Fruit fly (Drosophila melanogaster) whole organism, embryonic: ENCODE results near the gene CG43618.
A peak's percentile ranks its signal among the peaks of the same experiment; 100 is the strongest.

Experiments
- CG1024 ChIP-seq: fragments of 200-800 bp; sonication (Bioruptor generic); IDR thresholded peaks from 2 replicates; pipeline ENCODE4 v1.3.6; 2022; ENCODE audit warnings: missing biosample characterization, missing genetic modification characterization
- CG10431 ChIP-seq: fragments of 200-800 bp; sonication (Bioruptor generic); optimal IDR thresholded peaks from 3 replicates; lab custom pipeline; 2018; ENCODE audit warnings: missing biosample characterization, mild to moderate bottlenecking, missing genetic modification characterization
- CG10543 ChIP-seq: fragments of 200-800 bp; sonication (Bioruptor generic); optimal IDR thresholded peaks from 3 replicates; lab custom pipeline; 2017; ENCODE audit warnings: missing biosample characterization, mild to moderate bottlenecking, missing genetic modification characterization, moderate library complexity
- CG11695 ChIP-seq: fragments of 200-800 bp; sonication (Bioruptor generic); IDR thresholded peaks from 3 replicates; pipeline ENCODE4 v1.3.6; 2022; ENCODE audit warnings: missing biosample characterization, missing genetic modification characterization
- CG13296 ChIP-seq: fragments of 200-800 bp; sonication (Bioruptor generic); optimal IDR thresholded peaks from 3 replicates; lab custom pipeline; 2018; ENCODE audit warnings: missing biosample characterization, mild to moderate bottlenecking, missing genetic modification characterization
- CG14014 ChIP-seq: fragments of 200-800 bp; sonication (Bioruptor generic); IDR thresholded peaks from 2 replicates; pipeline ENCODE4 v1.3.6; 2022; ENCODE audit warnings: missing biosample characterization, missing genetic modification characterization
- CG14441 ChIP-seq: fragments of 200-800 bp; sonication (Bioruptor generic); IDR thresholded peaks from 2 replicates; pipeline ENCODE4 v1.3.6; 2022; ENCODE audit warnings: missing biosample characterization, missing genetic modification characterization
- CG15073 ChIP-seq: fragments of 200-800 bp; sonication (Bioruptor generic); optimal IDR thresholded peaks from 2 replicates; lab custom pipeline; 2016; ENCODE audit warnings: missing biosample characterization, missing genetic modification characterization
- CG15696 ChIP-seq: fragments of 200-800 bp; sonication (Bioruptor generic); optimal IDR thresholded peaks from 2 replicates; lab custom pipeline; 2019; ENCODE audit warnings: missing biosample characterization, mild to moderate bottlenecking, missing genetic modification characterization, moderate library complexity
- CG17186 ChIP-seq: fragments of 200-800 bp; sonication (Bioruptor generic); optimal IDR thresholded peaks from 3 replicates; lab custom pipeline; 2017; ENCODE audit warnings: missing biosample characterization, missing genetic modification reagents, missing genetic modification characterization
- CG17612 ChIP-seq: fragments of 200-800 bp; sonication (Bioruptor generic); IDR thresholded peaks from 2 replicates; pipeline ENCODE4 v1.3.6; 2022; ENCODE audit warnings: missing biosample characterization, missing genetic modification characterization
- CG18011 ChIP-seq: fragments of 200-800 bp; sonication (Bioruptor generic); optimal IDR thresholded peaks from 2 replicates; lab custom pipeline; 2017; ENCODE audit warnings: missing biosample characterization, missing genetic modification characterization, mild to moderate bottlenecking, moderate library complexity, missing genotype
- CG30431 ChIP-seq: fragments of 200-800 bp; sonication (Bioruptor generic); optimal IDR thresholded peaks from 2 replicates; lab custom pipeline; 2017; ENCODE audit warnings: missing biosample characterization, missing genetic modification characterization
- CG31388 ChIP-seq: fragments of 200-800 bp; sonication (Bioruptor generic); optimal IDR thresholded peaks from 2 replicates; lab custom pipeline; 2016; ENCODE audit warnings: missing biosample characterization, missing genetic modification characterization
- CG4404 ChIP-seq: fragments of 200-800 bp; sonication (Bioruptor generic); IDR thresholded peaks from 2 replicates; pipeline ENCODE4 v1.3.6; 2022; ENCODE audit warnings: missing biosample characterization, missing genetic modification characterization
- CG4730 ChIP-seq: fragments of 200-800 bp; sonication (Bioruptor generic); IDR thresholded peaks from 2 replicates; pipeline ENCODE4 v1.3.6; 2022; ENCODE audit warnings: missing biosample characterization, missing genetic modification characterization
- CG6765 ChIP-seq: fragments of 200-800 bp; sonication (Bioruptor generic); optimal IDR thresholded peaks from 3 replicates; lab custom pipeline; 2017; ENCODE audit warnings: missing biosample characterization, mild to moderate bottlenecking, missing genetic modification characterization
- CG6791 ChIP-seq: fragments of 200-800 bp; sonication (Bioruptor generic); IDR thresholded peaks from 3 replicates; pipeline ENCODE4 v1.3.6; 2022; ENCODE audit warnings: missing biosample characterization, missing genetic modification characterization; ENCODE audit not compliant: partially characterized antibody
- CG8359 ChIP-seq: fragments of 200-800 bp; sonication (Bioruptor generic); optimal IDR thresholded peaks from 2 replicates; lab custom pipeline; 2017; ENCODE audit warnings: missing biosample characterization, mild to moderate bottlenecking, missing genetic modification characterization, borderline replicate concordance
- CG8388 ChIP-seq: fragments of 200-800 bp; sonication (Bioruptor generic); optimal IDR thresholded peaks from 2 replicates; lab custom pipeline; 2019; ENCODE audit warnings: missing biosample characterization, mild to moderate bottlenecking, missing genetic modification characterization, moderate library complexity
- Ets97D ChIP-seq: fragments of 200-800 bp; sonication (Bioruptor generic); optimal IDR thresholded peaks from 3 replicates; lab custom pipeline; 2016; ENCODE audit warnings: missing biosample characterization, missing genetic modification characterization
- Fer2 ChIP-seq: fragments of 200-800 bp; sonication (Bioruptor generic); optimal IDR thresholded peaks from 2 replicates; lab custom pipeline; 2018; ENCODE audit warnings: missing biosample characterization, mild to moderate bottlenecking, missing genetic modification characterization, moderate library complexity
- Gsc ChIP-seq: fragments of 200-800 bp; sonication (Bioruptor generic); IDR thresholded peaks from 2 replicates; pipeline ENCODE4 v1.3.6; 2022; ENCODE audit warnings: missing biosample characterization, missing genetic modification characterization
- HHEX ChIP-seq: fragments of 200-800 bp; sonication (Bioruptor generic); optimal IDR thresholded peaks from 3 replicates; lab custom pipeline; 2017; ENCODE audit warnings: missing biosample characterization, mild to moderate bottlenecking, missing genetic modification characterization, missing genetic modification reagents
- HLH4C ChIP-seq: fragments of 200-800 bp; sonication (Bioruptor generic); IDR thresholded peaks from 3 replicates; pipeline ENCODE4 v1.3.6; 2022; ENCODE audit warnings: missing biosample characterization, missing genetic modification characterization; ENCODE audit not compliant: partially characterized antibody
- Hr3 ChIP-seq: fragments of 200-800 bp; sonication (Bioruptor generic); optimal IDR thresholded peaks from 3 replicates; lab custom pipeline; 2016; ENCODE audit warnings: missing biosample characterization, missing genetic modification characterization
- Mes4 ChIP-seq: fragments of 200-800 bp; sonication (Bioruptor generic); optimal IDR thresholded peaks from 2 replicates; lab custom pipeline; 2016; ENCODE audit warnings: missing biosample characterization, missing genetic modification characterization
- NC2α ChIP-seq: fragments of 200-800 bp; sonication (Bioruptor generic); optimal IDR thresholded peaks from 2 replicates; lab custom pipeline; 2016; ENCODE audit warnings: missing biosample characterization, missing genetic modification characterization
- Ravus ChIP-seq: fragments of 200-800 bp; sonication (Bioruptor generic); IDR thresholded peaks from 2 replicates; pipeline ENCODE4 v1.3.6; 2022; ENCODE audit warnings: missing biosample characterization, missing genetic modification characterization
- Rfx ChIP-seq: fragments of 200-800 bp; sonication (Bioruptor generic); IDR thresholded peaks from 2 replicates; pipeline ENCODE4 v1.3.6; 2022; ENCODE audit warnings: missing biosample characterization, missing genetic modification characterization
- Sox100B ChIP-seq: fragments of 200-800 bp; sonication (Bioruptor generic); optimal IDR thresholded peaks from 3 replicates; lab custom pipeline; 2018; ENCODE audit warnings: missing biosample characterization, mild to moderate bottlenecking, missing genetic modification characterization
- Trl ChIP-seq, 3 experiments: fragments of >200 bp in 2 of 3; fragments of 200-800 bp in 1 of 3; sonication (Bioruptor generic) in 1 of 3; optimal IDR thresholded peaks; 2 replicates in 1 of 3; 3 replicates in 2 of 3; lab custom pipeline; 2016 to 2017; ENCODE audit warnings: missing biosample characterization in 1 of 3, missing genetic modification characterization in 1 of 3
- ap ChIP-seq: fragments of 200-800 bp; sonication (Bioruptor generic); IDR thresholded peaks from 2 replicates; pipeline ENCODE4 v1.3.6; 2022; ENCODE audit warnings: missing biosample characterization, missing genetic modification characterization
- bab2 ChIP-seq: fragments of 200-800 bp; sonication (Bioruptor generic); optimal IDR thresholded peaks from 2 replicates; lab custom pipeline; 2016; ENCODE audit warnings: missing biosample characterization, missing genetic modification characterization
- br ChIP-seq: fragments of >200 bp; optimal IDR thresholded peaks from 2 replicates; lab custom pipeline; 2017
- cad ChIP-seq: fragments of >200 bp; optimal IDR thresholded peaks from 2 replicates; lab custom pipeline; 2017; ENCODE audit warnings: missing biosample characterization, missing genetic modification characterization
- chn ChIP-seq: fragments of 200-800 bp; sonication (Bioruptor generic); optimal IDR thresholded peaks from 2 replicates; lab custom pipeline; 2016; ENCODE audit warnings: missing biosample characterization, missing genetic modification characterization
- dm ChIP-seq: fragments of 200-800 bp; sonication (Bioruptor generic); optimal IDR thresholded peaks from 3 replicates; lab custom pipeline; 2016; ENCODE audit warnings: missing biosample characterization, missing genetic modification characterization
- fd102C ChIP-seq: fragments of 200-800 bp; sonication (Bioruptor generic); optimal IDR thresholded peaks from 2 replicates; lab custom pipeline; 2018; ENCODE audit warnings: missing biosample characterization, mild to moderate bottlenecking, missing genetic modification characterization, moderate library complexity
- fu2 ChIP-seq: fragments of 200-800 bp; sonication (Bioruptor generic); optimal IDR thresholded peaks from 2 replicates; lab custom pipeline; 2016; ENCODE audit warnings: missing biosample characterization, missing genetic modification characterization
- gt ChIP-seq: fragments of 200-800 bp; sonication (Bioruptor generic); IDR thresholded peaks from 2 replicates; pipeline ENCODE4 v1.3.6; 2022; ENCODE audit warnings: missing biosample characterization, missing genetic modification characterization
- ham ChIP-seq: fragments of 200-800 bp; sonication (Bioruptor generic); IDR thresholded peaks from 2 replicates; pipeline ENCODE4 v1.3.6; 2022; ENCODE audit warnings: missing biosample characterization, missing genetic modification characterization
- inv ChIP-seq: fragments of 200-800 bp; sonication (Bioruptor generic); IDR thresholded peaks from 2 replicates; pipeline ENCODE4 v1.3.6; 2022; ENCODE audit warnings: missing biosample characterization, missing genetic modification characterization; ENCODE audit not compliant: partially characterized antibody
- jigr1 ChIP-seq: fragments of 200-800 bp; sonication (Bioruptor generic); IDR thresholded peaks from 3 replicates; pipeline ENCODE4 v1.3.6; 2022; ENCODE audit warnings: missing biosample characterization, missing genetic modification characterization
- lmd ChIP-seq: fragments of 200-800 bp; sonication (Bioruptor generic); IDR thresholded peaks from 2 replicates; pipeline ENCODE4 v1.3.6; 2022; ENCODE audit warnings: missing biosample characterization, missing genetic modification characterization
- lola ChIP-seq, 3 experiments: fragments of >200 bp in 2 of 3; fragments of 200-800 bp in 1 of 3; sonication (Bioruptor generic) in 1 of 3; optimal IDR thresholded peaks; 2 replicates each; lab custom pipeline; 2017 to 2019; ENCODE audit warnings: missing biosample characterization in 3 of 3, missing genetic modification characterization in 3 of 3, mild to moderate bottlenecking in 1 of 3, moderate library complexity in 1 of 3
- pnt ChIP-seq: fragments of 200-800 bp; sonication (Bioruptor generic); optimal IDR thresholded peaks from 3 replicates; lab custom pipeline; 2016; ENCODE audit warnings: missing biosample characterization, missing genetic modification characterization
- sc ChIP-seq, 3 experiments: fragments of >200 bp in 2 of 3; fragments of 200-800 bp in 1 of 3; sonication (Bioruptor generic) in 1 of 3; optimal IDR thresholded peaks; 2 replicates in 2 of 3; 3 replicates in 1 of 3; lab custom pipeline; 2017; ENCODE audit warnings: mild to moderate bottlenecking in 1 of 3, missing biosample characterization in 1 of 3, missing genetic modification characterization in 1 of 3, missing genetic modification reagents in 1 of 3
- sr ChIP-seq: fragments of 200-800 bp; sonication (Bioruptor generic); IDR thresholded peaks from 3 replicates; pipeline ENCODE4 v1.3.6; 2022; ENCODE audit warnings: missing biosample characterization, missing genetic modification characterization
- tll ChIP-seq, 2 experiments: fragments of 200-800 bp in 1 of 2; fragments of >200 bp in 1 of 2; sonication (Bioruptor generic) in 1 of 2; optimal IDR thresholded peaks; 2 replicates each; lab custom pipeline; 2017 to 2019; ENCODE audit warnings: missing biosample characterization in 2 of 2, missing genetic modification characterization in 2 of 2, mild to moderate bottlenecking in 1 of 2, moderate library complexity in 1 of 2
- toy ChIP-seq: fragments of 200-800 bp; sonication (Bioruptor generic); IDR thresholded peaks from 2 replicates; pipeline ENCODE4 v1.3.6; 2022; ENCODE audit warnings: missing biosample characterization, missing genetic modification characterization
- zf30C ChIP-seq: fragments of 200-800 bp; sonication (Bioruptor generic); optimal IDR thresholded peaks from 3 replicates; lab custom pipeline; 2018; ENCODE audit warnings: missing biosample characterization, mild to moderate bottlenecking, missing genetic modification characterization

Gene CG43618

dm6 chr3R:8037896-8038295 is 11.1 kb upstream of the CG43618 start (continued):
- TF ChIP-seq lola (GFP tag; optimal IDR thresholded peaks at IDR 0.05; lab: Kevin White, UChicago) (no peak), CG14441 (GFP tag; lab: Robert Waterston, UW) (no peak), zf30C (GFP tag; lab: Kevin White, UChicago) (no peak), jigr1 (no peak), Gsc (GFP tag; lab: Robert Waterston, UW) (no peak), CG15073 (GFP tag; lab: Kevin White, UChicago) (no peak), HHEX (GFP tag; lab: Kevin White, UChicago) (no peak), Mes4 (GFP tag; lab: Kevin White, UChicago) (no peak), CG17612 (GFP tag; lab: Robert Waterston, UW) (no peak), CG17186 (GFP tag; lab: Kevin White, UChicago) (no peak), Trl (optimal IDR thresholded peaks at IDR 0.05; lab: Kevin White, UChicago) (no peak), Trl (GFP tag; optimal IDR thresholded peaks at IDR 0.05; lab: Kevin White, UChicago) (no peak), ap (GFP tag; lab: Robert Waterston, UW) (no peak), br (lab: Kevin White, UChicago) (no peak), Fer2 (tag; lab: Kevin White, UChicago) (no peak), CG30431 (GFP tag; lab: Kevin White, UChicago) (no peak), CG13296 (GFP tag; lab: Kevin White, UChicago) (no peak), inv (GFP tag; lab: Robert Waterston, UW) (no peak), gt (no peak), CG4730 (no peak), CG8388 (GFP tag; lab: Kevin White, UChicago) (peak; percentile 27), fu2 (GFP tag; lab: Kevin White, UChicago) (no peak), chn (GFP tag; lab: Kevin White, UChicago) (no peak), cad (GFP tag; lab: Kevin White, UChicago) (no peak), CG11695 (GFP tag; lab: Robert Waterston, UW) (no peak), sc (optimal IDR thresholded peaks at IDR 0.05; lab: Kevin White, UChicago) (no peak), sc (GFP tag; optimal IDR thresholded peaks at IDR 0.05; lab: Kevin White, UChicago) (no peak), toy (GFP tag; lab: Robert Waterston, UW) (no peak), Ravus (GFP tag; lab: Robert Waterston, UW) (no peak), CG4404 (GFP tag; lab: Robert Waterston, UW) (no peak), CG6791 (GFP tag; lab: Robert Waterston, UW) (no peak), sr (GFP tag; lab: Robert Waterston, UW) (no peak), dm (GFP tag; lab: Kevin White, UChicago) (no peak), CG1024 (GFP tag; lab: Robert Waterston, UW) (peak; percentile 55), Sox100B (GFP tag; lab: Kevin White, UChicago) (no peak), bab2 (GFP tag; lab: Kevin White, UChicago) (no peak), Rfx (GFP tag; lab: Robert Waterston, UW) (no peak), pnt (GFP tag; lab: Kevin White, UChicago) (no peak), fd102C (GFP tag; lab: Kevin White, UChicago) (no peak), NC2α (GFP tag; lab: Kevin White, UChicago) (no peak), Ets97D (GFP tag; lab: Kevin White, UChicago) (no peak), CG14014 (GFP tag; lab: Robert Waterston, UW) (no peak), HLH4C (no peak), CG6765 (GFP tag; lab: Kevin White, UChicago) (no peak), lmd (GFP tag; lab: Robert Waterston, UW) (no peak), CG10431 (no peak), tll (GFP tag; optimal IDR thresholded peaks at IDR 0.05; lab: Kevin White, UChicago) (no peak), Hr3 (GFP tag; lab: Kevin White, UChicago) (no peak), CG10543 (GFP tag; lab: Kevin White, UChicago) (no peak), CG18011 (no peak), ham (GFP tag; lab: Robert Waterston, UW) (no peak), CG15696 (no peak), CG31388 (GFP tag; lab: Kevin White, UChicago) (no peak), CG8359 (GFP tag; lab: Kevin White, UChicago) (no peak)
